Worm (Caenorhabditis elegans): ENCODE measurements around the gene dnj-1.

Gene dnj-1

ce11 chrIV:11337021-11337420 is 38.2 kb downstream of the dnj-1 start, which contains the start of gene F54E12.2:
TSS of gene F54E12.2 (minus strand) at chrIV:11337184.
- TF ChIP-seq peb-1 (tag; optimal IDR thresholded peaks at IDR 0.05) (no peak), nhr-10 (tag; optimal IDR thresholded peaks at IDR 0.05) (no peak), R02D3.7 (tag; optimal IDR thresholded peaks at IDR 0.05) (no peak), ceh-82 (tag; optimal IDR thresholded peaks at IDR 0.05) (no peak), aly-2 (tag; optimal IDR thresholded peaks at IDR 0.05) (no peak), unc-39 (tag; optimal IDR thresholded peaks at IDR 0.05) (no peak), dmd-4 (tag; optimal IDR thresholded peaks at IDR 0.05) (no peak), unc-62 (GFP tag; optimal IDR thresholded peaks at IDR 0.05) (no peak), crh-2 (tag; optimal IDR thresholded peaks at IDR 0.05) (no peak), sma-3 (GFP tag; optimal IDR thresholded peaks at IDR 0.05) (no peak), nhr-77 (tag; optimal IDR thresholded peaks at IDR 0.05) (no peak), nhr-129 (tag; optimal IDR thresholded peaks at IDR 0.05) (no peak), blmp-1 (tag; optimal IDR thresholded peaks at IDR 0.05; ENCODE audit: insufficient read depth) (no peak), Y55F3AM.14 (GFP tag; optimal IDR thresholded peaks at IDR 0.05) (no peak), F13H6.1 (tag; optimal IDR thresholded peaks at IDR 0.05) (no peak), nhr-6 (tag; optimal IDR thresholded peaks at IDR 0.05) (no peak), sma-9 (GFP tag; optimal IDR thresholded peaks at IDR 0.05) (no peak), sma-9 (tag; optimal IDR thresholded peaks at IDR 0.05) (no peak), fos-1 (tag; optimal IDR thresholded peaks at IDR 0.05) (no peak)

- TF ChIP-seq nhr-25 (tag; optimal IDR thresholded peaks at IDR 0.05) (no peak), alr-1 (tag; optimal IDR thresholded peaks at IDR 0.05) (no peak), snpc-4 (tag; optimal IDR thresholded peaks at IDR 0.05) (no peak), nhr-77 (tag; optimal IDR thresholded peaks at IDR 0.05) (no peak), nhr-12 (tag; optimal IDR thresholded peaks at IDR 0.05) (no peak), zag-1 (tag; optimal IDR thresholded peaks at IDR 0.05) (no peak), ztf-11 (tag; optimal IDR thresholded peaks at IDR 0.05) (no peak), mab-5 (tag; optimal IDR thresholded peaks at IDR 0.05) (no peak), ceh-16 (tag; optimal IDR thresholded peaks at IDR 0.05) (no peak), gmeb-1 (tag; optimal IDR thresholded peaks at IDR 0.05) (no peak), skn-1 (tag; optimal IDR thresholded peaks at IDR 0.05) (no peak), ceh-82 (tag; optimal IDR thresholded peaks at IDR 0.05) (no peak), nhr-11 (tag; optimal IDR thresholded peaks at IDR 0.05) (no peak), fos-1 (tag; optimal IDR thresholded peaks at IDR 0.05) (no peak), dmd-4 (tag; optimal IDR thresholded peaks at IDR 0.05) (no peak), elt-1 (tag; optimal IDR thresholded peaks at IDR 0.05) (no peak), peb-1 (tag; optimal IDR thresholded peaks at IDR 0.05) (no peak), F13H6.1 (tag; optimal IDR thresholded peaks at IDR 0.05) (no peak)
Observed at ce11 chrIV:11340735-11341443, 42.1 kb downstream of the dnj-1 start.

ce11 chrIV:11344288-11344687 is 45.5 kb downstream of the dnj-1 start:
- TF ChIP-seq dmd-4 (tag; optimal IDR thresholded peaks at IDR 0.05) = no peak
- TF ChIP-seq unc-62 (GFP tag; optimal IDR thresholded peaks at IDR 0.05) = no peak
- TF ChIP-seq mab-5 (tag; optimal IDR thresholded peaks at IDR 0.05) = no peak
- TF ChIP-seq egl-27 (tag; optimal IDR thresholded peaks at IDR 0.05) = no peak

ce11 chrIV:11347275-11347674 is 48.4 kb downstream of the dnj-1 start:
- TF ChIP-seq C34F6.9 (tag; optimal IDR thresholded peaks at IDR 0.05) (peak; percentile 27), nhr-21 (tag; optimal IDR thresholded peaks at IDR 0.05) (no peak)

ce11 chrIV:11348822-11349221 is 50.0 kb downstream of the dnj-1 start:
- no peak for TF ChIP-seq ceh-16 (tag; optimal IDR thresholded peaks at IDR 0.05)
- TF ChIP-seq nhr-129 (tag; optimal IDR thresholded peaks at IDR 0.05) = peak; percentile 15
- peak; percentile 33 for TF ChIP-seq unc-55 (GFP tag; optimal IDR thresholded peaks at IDR 0.05)
- TF ChIP-seq dmd-4 (tag; optimal IDR thresholded peaks at IDR 0.05) = no peak
- no peak for TF ChIP-seq nhr-6 (tag; optimal IDR thresholded peaks at IDR 0.05)
- TF ChIP-seq ztf-4 (tag; optimal IDR thresholded peaks at IDR 0.05) = no peak
- no peak for TF ChIP-seq mab-5 (tag; optimal IDR thresholded peaks at IDR 0.05)

Measured in whole organism, L2 larva.